Fruit fly (Drosophila melanogaster): Measurements from ENCODE around the gene Sf3b5.

DNA sequence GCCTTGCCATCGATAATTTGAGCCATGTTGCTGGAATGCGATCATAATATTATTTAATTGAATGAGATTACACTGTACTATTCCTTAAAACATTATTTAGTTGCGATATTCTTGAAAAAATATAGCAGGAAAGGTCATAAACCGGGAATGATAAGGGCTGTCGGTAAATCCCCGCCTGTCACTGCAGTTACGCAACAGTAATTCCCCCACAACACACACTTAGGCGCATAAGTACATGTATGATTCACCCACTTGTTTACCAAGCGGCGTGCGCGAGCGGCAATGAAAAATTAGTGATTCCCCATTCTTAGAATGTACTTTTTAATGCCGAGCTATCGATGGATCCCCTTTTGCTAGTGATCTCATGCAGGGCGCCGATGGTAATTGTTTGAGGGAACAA, 28.5 kb upstream of the Sf3b5 start:
- TF ChIP-seq CG7357 (GFP tag; IDR thresholded peaks at IDR 0.05) (no peak), sug (tag; optimal IDR thresholded peaks at IDR 0.05) (peak; percentile 25), Elba2 (GFP tag; optimal IDR thresholded peaks at IDR 0.05) (no peak), CG17361 (GFP tag; IDR thresholded peaks at IDR 0.05) (no peak), ham (GFP tag; IDR thresholded peaks at IDR 0.05) (no peak)

Data from whole organism, embryonic.